Worm (Caenorhabditis elegans): ENCODE results near the gene nhr-262.

The nhr-262 gene

DNA sequence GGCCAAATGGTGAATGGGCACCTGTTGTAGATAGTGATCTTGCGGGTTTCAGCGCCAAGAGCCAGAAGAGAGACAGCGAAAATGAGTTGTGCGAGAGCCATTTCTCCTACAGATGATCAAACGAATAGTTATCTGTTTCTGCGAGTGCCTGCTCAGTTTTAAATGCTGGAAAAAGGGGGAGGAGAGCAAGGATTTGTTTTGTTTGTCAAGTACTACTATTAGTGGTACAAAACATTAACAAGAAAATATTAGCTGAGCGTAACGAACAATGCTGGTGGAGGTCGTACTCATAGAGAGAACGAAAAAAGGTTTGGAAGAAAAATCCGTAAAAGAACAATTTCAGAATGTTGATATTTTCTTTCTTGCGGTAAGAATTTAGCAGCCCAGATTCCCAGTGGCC, 33.3 kb upstream of the nhr-262 start, which contains the start of gene thn-4:
thn-4 (minus strand) TSS at position 101 of the 400 bp plus-strand sequence.
- TF ChIP-seq madf-10 (tag; optimal IDR thresholded peaks at IDR 0.05) (no peak), nhr-120 (GFP tag; IDR thresholded peaks at IDR 0.05) (no peak)

DNA sequence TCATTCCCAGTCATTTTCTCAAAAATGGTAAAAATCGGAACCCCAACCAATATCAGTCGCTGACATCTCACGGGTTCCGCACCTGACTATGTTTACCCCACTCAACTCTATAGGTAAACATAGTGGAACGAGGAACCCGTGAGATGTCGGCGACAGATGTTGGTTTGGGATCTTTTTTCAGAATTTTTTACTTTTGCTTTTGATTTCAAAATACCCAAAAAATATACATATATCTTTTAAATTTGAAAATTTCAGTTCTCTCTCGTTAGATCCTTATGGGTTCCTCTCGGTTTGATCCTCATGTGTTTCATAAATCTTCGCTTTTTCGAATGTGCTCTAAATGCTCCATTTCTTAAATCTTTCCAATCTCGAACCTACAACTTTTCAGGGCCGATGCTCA, 31.1 kb upstream of the nhr-262 start, which contains the start of gene srw-23:
srw-23 (plus strand) TSS at position 301 of the 400 bp plus-strand sequence.
- TF ChIP-seq Y79H2A.3 (GFP tag; conservative IDR thresholded peaks at IDR 0.05) (no peak), B0336.3 (GFP tag; IDR thresholded peaks at IDR 0.05) (no peak), mes-4 (tag; optimal IDR thresholded peaks at IDR 0.05) (no peak), ets-4 (GFP tag; optimal IDR thresholded peaks at IDR 0.05) (no peak), pbrm-1 (GFP tag; IDR thresholded peaks at IDR 0.05) (no peak), F22D6.2 (tag; optimal IDR thresholded peaks at IDR 0.05) (no peak), tbp1 (GFP tag; optimal IDR thresholded peaks at IDR 0.05) (no peak), ceh-79 (tag; optimal IDR thresholded peaks at IDR 0.05) (no peak), lsl-1 (GFP tag; optimal IDR thresholded peaks at IDR 0.05) (no peak), rec-8 (tag; optimal IDR thresholded peaks at IDR 0.05) (no peak), ccch-3 (GFP tag; optimal IDR thresholded peaks at IDR 0.05) (no peak), let-607 (tag; optimal IDR thresholded peaks at IDR 0.05) (no peak), Y53G8AR.9 (GFP tag; conservative IDR thresholded peaks at IDR 0.05) (no peak)

DNA sequence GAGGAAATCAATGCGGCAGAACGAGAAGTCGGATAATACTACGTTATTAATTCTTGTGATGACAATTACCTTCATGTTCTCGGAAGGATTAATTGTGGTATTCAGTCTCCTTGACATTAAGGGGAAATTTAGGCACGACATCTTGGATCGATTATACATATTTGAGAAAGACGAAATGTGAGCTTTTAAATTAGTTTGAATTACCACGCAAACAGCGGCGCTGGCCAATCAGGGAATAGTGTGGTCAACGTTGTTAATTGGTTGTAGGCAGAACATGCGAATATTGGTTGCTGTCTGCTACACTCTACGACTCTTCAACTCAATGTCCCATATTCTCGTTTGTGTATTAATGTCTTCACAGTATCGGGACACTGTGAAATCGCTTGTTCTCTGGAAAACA, 29.7 kb upstream of the nhr-262 start, which contains the start of gene F49A5.10:
F49A5.10 (plus strand) TSS at position 301 of the 400 bp plus-strand sequence.
- TF ChIP-seq ZK185.1 (tag; optimal IDR thresholded peaks at IDR 0.05; ENCODE audit: poor library complexity, severe bottlenecking) (no peak), Y56A3A.18 (GFP tag; IDR thresholded peaks at IDR 0.05) (no peak), madf-8 (GFP tag; conservative IDR thresholded peaks at IDR 0.05) (no peak), athp-1 (tag; optimal IDR thresholded peaks at IDR 0.05) (no peak), B0035.1 (tag; optimal IDR thresholded peaks at IDR 0.05) (no peak), hlh-12 (tag; optimal IDR thresholded peaks at IDR 0.05) (no peak)

DNA sequence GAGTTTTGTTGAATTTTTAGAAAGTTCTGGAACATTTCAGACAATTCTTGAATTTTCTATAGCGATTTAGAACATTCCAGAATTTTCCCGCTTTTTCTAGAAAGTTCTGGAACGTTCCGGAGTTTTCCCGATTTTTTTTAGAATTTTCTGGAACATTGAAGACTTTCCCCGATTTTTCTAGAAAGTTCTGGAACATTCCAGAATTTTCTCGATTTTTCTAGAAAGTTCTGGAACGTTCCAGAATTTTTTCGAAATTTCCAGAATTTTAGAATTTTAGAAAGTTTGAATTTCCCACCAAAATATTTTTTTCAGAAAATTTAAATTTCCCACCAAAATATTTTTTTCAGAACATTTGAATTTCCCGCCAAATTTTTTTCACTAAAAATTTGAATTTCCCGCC, 27.6 kb upstream of the nhr-262 start:
- peak; percentile 92 for TF ChIP-seq hsf-1 (GFP tag; IDR thresholded peaks at IDR 0.05)

DNA sequence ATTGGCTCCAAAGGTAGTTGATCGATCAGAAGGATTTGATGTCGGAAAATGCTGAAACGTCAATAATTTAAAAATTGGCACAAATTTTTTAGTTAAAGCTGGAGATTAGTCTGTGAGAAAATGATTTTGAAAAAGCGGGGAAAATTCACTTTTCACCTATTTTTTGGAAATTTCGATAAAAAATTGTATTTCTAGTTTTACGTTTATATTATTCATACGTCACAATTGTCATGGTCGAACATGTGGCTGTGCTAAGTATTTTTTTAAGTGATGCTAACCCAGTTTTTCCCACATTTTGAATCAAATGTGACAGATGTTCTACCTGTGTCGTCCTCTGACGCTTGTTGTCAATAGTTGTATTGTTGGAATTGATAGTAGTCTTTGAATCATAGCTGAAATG, 25.2 kb upstream of the nhr-262 start:
- TF ChIP-seq cebp-1 (GFP tag; IDR thresholded peaks at IDR 0.05), result no peak
- TF ChIP-seq cebp-1 (tag; optimal IDR thresholded peaks at IDR 0.05), result no peak
- no peak for TF ChIP-seq nhr-120 (GFP tag; IDR thresholded peaks at IDR 0.05)

DNA sequence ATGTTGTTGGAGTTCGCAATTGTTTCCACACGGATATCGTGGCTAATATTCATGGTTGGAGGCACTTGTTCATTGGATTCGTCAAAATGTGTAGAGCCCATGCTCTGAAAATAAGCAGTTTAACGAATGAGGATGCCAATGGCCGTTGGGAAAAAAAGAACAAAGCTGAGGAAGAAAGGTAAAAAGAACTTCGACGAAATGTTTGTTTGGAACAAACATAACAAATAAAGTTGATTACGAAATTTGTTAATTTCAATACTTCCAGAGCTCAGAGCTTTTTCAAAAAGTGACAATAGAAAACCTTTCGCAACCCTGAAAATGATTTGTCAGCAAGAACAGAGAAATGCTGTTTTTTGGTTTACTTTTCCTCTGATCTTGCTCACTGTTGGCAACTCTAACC, 24.7 kb upstream of the nhr-262 start, which contains the start of gene F09C6.3:
F09C6.3 (minus strand) TSS at position 101 of the 400 bp plus-strand sequence.
- TF ChIP-seq Y79H2A.3 (GFP tag; conservative IDR thresholded peaks at IDR 0.05), result no peak
- no peak for TF ChIP-seq hmg-20 (GFP tag; IDR thresholded peaks at IDR 0.05)
- no peak for TF ChIP-seq ztf-18 (tag; optimal IDR thresholded peaks at IDR 0.05)
- no peak for TF ChIP-seq mxl-1 (tag; optimal IDR thresholded peaks at IDR 0.05)
- TF ChIP-seq K12H6.12 (tag; optimal IDR thresholded peaks at IDR 0.05), result no peak
- TF ChIP-seq Y53G8AR.9 (GFP tag; conservative IDR thresholded peaks at IDR 0.05), result no peak
- TF ChIP-seq Y67H2A.10 (GFP tag; conservative IDR thresholded peaks at IDR 0.05), result no peak
- no peak for TF ChIP-seq B0019.2 (GFP tag; conservative IDR thresholded peaks at IDR 0.05)
